Worm (Caenorhabditis elegans) whole organism, early embryonic: ENCODE measurements around the gene C01G10.17.

Experiments used
- F13C5.2 ChIP-seq: sonication (generic microtip); optimal IDR thresholded peaks from 2 replicates; lab custom pipeline; 2017; ENCODE audit warnings: mild to moderate bottlenecking, missing genetic modification characterization, inconsistent platforms, missing compliant biosample characterization
- ama-1 ChIP-seq: fragments of 150-350 bp; optimal IDR thresholded peaks from 2 replicates; lab custom pipeline; 2014
- ceh-13 ChIP-seq: fragments of 200-800 bp; sonication (Bioruptor generic); optimal IDR thresholded peaks from 2 replicates; lab custom pipeline; 2018; ENCODE audit warnings: mild to moderate bottlenecking, missing genetic modification characterization, missing compliant biosample characterization
- ceh-36 ChIP-seq: sonication (generic microtip); optimal IDR thresholded peaks from 2 replicates; lab custom pipeline; 2016; ENCODE audit warnings: missing genetic modification characterization, inconsistent platforms, missing compliant biosample characterization
- ets-7 ChIP-seq: sonication (generic microtip); optimal IDR thresholded peaks from 2 replicates; lab custom pipeline; 2016; ENCODE audit warnings: missing genotype, missing genetic modification characterization, missing compliant biosample characterization
- flt-1 ChIP-seq: fragments of 200-800 bp; sonication (Bioruptor generic); IDR thresholded peaks from 2 replicates; pipeline ENCODE4 v1.3.6; 2022; ENCODE audit warnings: missing genetic modification characterization, missing compliant biosample characterization
- scrt-1 ChIP-seq: fragments of 200-800 bp; sonication (Bioruptor generic); IDR thresholded peaks from 2 replicates; pipeline ENCODE4 v1.3.6; 2022; ENCODE audit warnings: missing genetic modification characterization, missing compliant biosample characterization
- sea-1 ChIP-seq: fragments of 200-800 bp; sonication (Bioruptor generic); conservative IDR thresholded peaks from 2 replicates; pipeline ENCODE4 v1.3.6; 2022; ENCODE audit warnings: missing genetic modification characterization, missing compliant biosample characterization
- tra-4 ChIP-seq: sonication (generic microtip); optimal IDR thresholded peaks from 2 replicates; lab custom pipeline; 2017; ENCODE audit warnings: missing genetic modification characterization, missing compliant biosample characterization

DNA sequence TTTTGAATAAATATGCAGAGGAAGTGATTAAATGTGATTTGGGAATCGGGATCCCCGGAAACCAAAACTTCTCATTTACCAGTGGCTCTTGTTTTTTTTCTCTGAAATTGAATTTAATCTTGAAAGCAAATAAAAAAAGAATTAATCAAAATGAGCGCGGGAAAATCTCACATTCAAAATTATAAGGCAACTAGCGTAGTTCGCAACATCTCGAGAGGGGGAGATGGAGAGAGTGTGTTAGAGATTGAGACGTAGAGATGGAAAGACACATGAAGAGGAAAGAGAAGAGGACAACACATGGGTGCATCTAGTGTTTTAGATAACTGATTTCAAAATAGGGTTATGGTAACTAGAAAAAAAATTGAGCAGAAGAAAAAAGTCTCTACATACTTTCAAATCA, 42.5 kb upstream of the C01G10.17 start, which contains the start of gene sdc-3:
- no peak for TF ChIP-seq sea-1 (GFP tag; lab: Robert Waterston, UW)
- TF ChIP-seq F13C5.2 (tag; lab: Kevin White, UChicago), result no peak
- no peak for TF ChIP-seq ets-7
- no peak for TF ChIP-seq ceh-13 (GFP tag; lab: Kevin White, UChicago)
- no peak for TF ChIP-seq ama-1
- no peak for TF ChIP-seq ceh-36 (tag; lab: Kevin White, UChicago)
- TF ChIP-seq flt-1, result no peak
- TF ChIP-seq tra-4, result no peak
- no peak for TF ChIP-seq scrt-1 (GFP tag; lab: Robert Waterston, UW)
